Worm (Caenorhabditis elegans) whole organism, late embryonic: ENCODE results near the gene rol-8.

Experiments used
- Y22D7AL.16 ChIP-seq: sonication (generic microtip); optimal IDR thresholded peaks from 2 replicates; lab custom pipeline; 2016; ENCODE audit warnings: missing genetic modification characterization, missing compliant biosample characterization
- ceh-30 ChIP-seq: fragments of 150-350 bp; optimal IDR thresholded peaks from 2 replicates; lab custom pipeline; 2014; ENCODE audit warnings: missing biosample characterization, missing genetic modification characterization
- ceh-9 ChIP-seq: sonication (generic microtip); optimal IDR thresholded peaks from 2 replicates; lab custom pipeline; 2016; ENCODE audit warnings: mild to moderate bottlenecking, missing genetic modification characterization, inconsistent platforms, missing compliant biosample characterization
- dve-1 ChIP-seq: sonication (generic microtip); optimal IDR thresholded peaks from 2 replicates; lab custom pipeline; 2017; ENCODE audit warnings: antibody characterized with exemption, mild to moderate bottlenecking, missing genetic modification characterization, missing compliant biosample characterization
- ets-4 ChIP-seq: sonication (generic microtip); optimal IDR thresholded peaks from 2 replicates; lab custom pipeline; 2016; ENCODE audit warnings: missing genetic modification characterization, missing compliant biosample characterization
- hlh-30 ChIP-seq: sonication (generic microtip); optimal IDR thresholded peaks from 2 replicates; lab custom pipeline; 2017; ENCODE audit warnings: antibody characterized with exemption, missing genetic modification characterization, missing compliant biosample characterization; ENCODE audit not compliant: insufficient read depth
- nhr-11 ChIP-seq: fragments of 150-350 bp; optimal IDR thresholded peaks from 2 replicates; lab custom pipeline; 2014; ENCODE audit warnings: missing biosample characterization, missing genetic modification characterization
- pha-4 ChIP-seq: fragments of 150-350 bp; optimal IDR thresholded peaks from 2 replicates; lab custom pipeline; 2018; ENCODE audit warnings: missing biosample characterization, missing genetic modification reagents, missing genetic modification characterization
- pros-1 ChIP-seq: fragments of 150-350 bp; optimal IDR thresholded peaks from 2 replicates; lab custom pipeline; 2014; ENCODE audit warnings: missing biosample characterization, missing genetic modification reagents, missing genetic modification characterization
- sox-2 ChIP-seq: fragments of 200-800 bp; sonication (Bioruptor generic); IDR thresholded peaks from 2 replicates; pipeline ENCODE4 v1.3.6; 2022; ENCODE audit warnings: missing genetic modification reagents, missing genetic modification characterization, missing compliant biosample characterization
- tbx-2 ChIP-seq: sonication (generic microtip); optimal IDR thresholded peaks from 2 replicates; lab custom pipeline; 2016; ENCODE audit warnings: missing genetic modification characterization, missing compliant biosample characterization

DNA sequence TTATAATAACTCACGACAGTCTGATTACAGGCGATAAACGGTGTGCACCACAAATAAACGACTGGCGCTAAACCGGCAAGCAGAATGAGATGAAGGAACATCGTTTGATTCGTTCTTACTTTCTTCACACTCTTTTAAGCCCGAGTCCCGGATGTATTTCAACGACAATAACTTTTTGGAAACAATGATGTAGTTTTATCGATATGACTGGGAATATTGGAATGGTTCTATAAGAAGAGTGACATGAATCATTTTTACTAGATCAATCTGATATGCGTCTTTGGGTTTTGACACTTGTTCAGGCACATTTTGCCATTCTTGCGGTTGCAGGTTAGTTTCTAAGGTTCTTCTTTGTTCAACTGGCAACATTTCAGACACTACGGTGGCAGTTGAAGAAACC, 17.6 kb downstream of the rol-8 start, which contains the start of the genes ZK1290.11 and ZK1290.1:
- TF ChIP-seq ets-4 (no peak), ceh-9 (tag; lab: Kevin White, UChicago) (no peak), Y22D7AL.16 (tag; lab: Kevin White, UChicago) (no peak), pha-4 (no peak), nhr-11 (tag; lab: Kevin White, UChicago) (no peak), dve-1 (tag; lab: Kevin White, UChicago) (no peak), ceh-30 (tag; lab: Kevin White, UChicago) (no peak), pros-1 (tag; lab: Kevin White, UChicago) (no peak), tbx-2 (no peak), sox-2 (GFP tag; lab: Robert Waterston, UW) (no peak), hlh-30 (tag; lab: Kevin White, UChicago) (no peak)
